Fruit fly (Drosophila melanogaster) ovary, adult (tissue): ENCODE measurements around the gene CG33514.

Experiments used
- CG17801 ChIP-seq: fragments of 200-800 bp; optimal IDR thresholded peaks from 2 replicates; lab custom pipeline; 2019; ENCODE audit warnings: missing biosample characterization, mild to moderate bottlenecking, missing genetic modification characterization, moderate library complexity; ENCODE audit not compliant: partially characterized antibody

The CG33514 gene

DNA sequence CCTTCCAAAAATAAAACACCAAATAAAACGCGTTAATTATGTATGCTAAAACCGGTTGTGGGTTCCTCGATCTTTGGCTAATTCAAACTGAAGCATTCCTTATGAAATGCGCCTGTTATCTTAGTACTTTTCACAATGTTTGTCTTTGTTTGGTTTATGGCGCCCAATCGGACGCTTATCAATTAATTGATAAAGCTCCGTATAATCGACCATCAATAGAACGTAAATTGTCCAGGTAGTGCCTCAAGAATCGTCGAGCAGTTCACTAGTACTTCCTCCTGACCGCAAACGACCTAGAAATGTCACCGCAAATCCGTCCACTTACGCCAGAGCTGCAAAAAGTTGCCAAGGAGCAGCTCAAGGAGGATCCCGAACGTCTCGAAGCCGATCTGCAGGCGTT, at the start of gene CG33514:
TSS of gene CG33514 (plus strand) at position 238 of the 400 bp plus-strand sequence.
- TF ChIP-seq CG17801 (GFP tag; lab: Kevin White, UChicago) = no peak

DNA sequence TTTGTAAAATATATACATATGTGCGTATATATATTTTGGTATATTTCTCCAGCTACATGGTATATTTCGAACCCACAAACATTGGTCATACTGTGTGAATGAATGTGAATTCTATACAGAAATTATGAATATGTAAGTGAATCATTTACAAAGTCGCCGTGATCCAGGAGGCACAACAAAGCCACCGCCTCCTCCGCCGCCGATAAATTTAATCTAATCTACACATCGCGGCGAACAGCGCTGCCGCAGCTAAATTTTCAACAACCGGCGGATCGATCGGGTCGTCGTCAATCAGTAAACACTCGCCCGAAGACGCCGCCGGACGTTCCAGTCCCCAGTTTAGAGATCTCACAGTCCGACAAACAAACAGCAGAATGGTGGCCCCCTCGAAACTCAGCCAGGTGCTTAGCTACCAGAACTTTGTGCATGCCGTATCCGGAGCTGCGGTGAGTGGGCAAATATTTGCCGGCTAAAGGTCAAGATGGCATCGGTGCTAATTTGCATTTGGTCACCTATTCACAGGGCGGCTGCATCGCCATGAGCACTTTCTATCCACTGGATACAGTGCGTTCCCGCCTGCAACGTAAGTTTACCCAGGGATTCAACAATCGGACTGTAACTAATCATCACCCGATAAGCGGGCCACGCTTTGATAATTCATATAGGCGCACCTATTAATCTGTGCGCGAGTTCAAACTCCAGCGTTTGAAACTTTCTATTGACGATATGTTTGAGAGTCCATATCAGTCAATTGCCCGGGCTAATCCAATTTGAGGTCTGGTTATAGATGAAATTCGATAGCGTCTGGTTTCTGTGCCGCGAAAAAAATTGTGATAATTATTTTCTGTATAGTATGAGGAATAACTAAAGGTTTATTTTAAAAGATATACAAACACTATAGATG, 46.3 kb upstream of the CG33514 start, which contains the start of gene PMP34:
TSS of gene PMP34 (plus strand) at position 79 of the 904 bp plus-strand sequence.
- TF ChIP-seq CG17801 (GFP tag; lab: Kevin White, UChicago) = peak; percentile 27

DNA sequence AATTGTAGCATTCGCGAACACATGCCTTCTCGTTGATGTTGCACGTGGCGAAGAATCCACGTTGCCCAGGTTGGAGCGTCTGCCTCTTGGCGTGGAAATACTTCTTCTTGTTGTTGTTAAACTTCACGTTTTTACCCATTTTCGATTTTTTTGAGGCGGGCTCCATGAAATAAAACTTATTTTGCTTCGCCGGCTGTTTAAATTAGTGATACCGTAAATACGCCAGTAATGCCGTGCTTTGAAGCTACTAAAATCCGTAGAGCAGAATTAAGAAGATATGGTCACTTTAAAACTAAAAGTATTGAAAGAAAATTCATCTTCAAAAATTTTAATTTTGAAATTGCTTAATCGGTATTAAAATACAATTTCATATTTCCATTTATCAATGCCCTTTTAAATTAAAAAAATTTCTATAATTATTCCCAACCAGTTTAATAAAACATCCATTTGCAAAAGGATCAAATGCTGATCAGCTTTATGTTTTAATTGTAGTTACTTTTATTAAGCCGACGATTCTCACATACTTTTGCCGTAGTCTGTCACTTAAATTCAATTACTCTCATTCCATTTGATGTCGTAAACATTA, 43.1 kb upstream of the CG33514 start, which contains the start of gene CG15014:
TSS of gene CG15014 (minus strand) at position 228 of the 586 bp plus-strand sequence.
- no peak for TF ChIP-seq CG17801 (GFP tag; lab: Kevin White, UChicago)

DNA sequence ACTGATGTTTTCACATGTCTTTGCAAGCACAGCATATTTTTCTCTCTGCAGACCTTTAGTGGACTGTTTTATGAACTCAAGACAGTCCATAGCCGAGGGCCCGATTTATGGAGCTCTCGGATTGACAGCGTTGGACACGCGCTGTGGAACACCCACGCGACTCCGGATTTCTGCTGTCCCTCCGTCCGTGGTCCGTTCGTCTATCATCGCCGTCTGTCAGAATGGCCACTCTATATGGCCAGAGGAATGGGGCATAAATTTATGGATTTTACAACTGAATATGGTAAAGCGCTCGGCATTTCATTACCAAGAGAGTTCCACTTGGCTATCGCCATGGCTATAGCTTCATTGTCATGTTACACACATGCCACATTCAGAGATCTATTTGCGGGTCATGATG, 37.2 kb upstream of the CG33514 start:
- TF ChIP-seq CG17801 (GFP tag; lab: Kevin White, UChicago) = no peak

- no peak for TF ChIP-seq CG17801 (GFP tag; lab: Kevin White, UChicago)
Measured at dm6 chr3L:4336588-4336987, 28.6 kb upstream of the CG33514 start.

- TF ChIP-seq CG17801 (GFP tag; lab: Kevin White, UChicago) = no peak
Measured at dm6 chr3L:4339525-4339924, 25.7 kb upstream of the CG33514 start.

DNA sequence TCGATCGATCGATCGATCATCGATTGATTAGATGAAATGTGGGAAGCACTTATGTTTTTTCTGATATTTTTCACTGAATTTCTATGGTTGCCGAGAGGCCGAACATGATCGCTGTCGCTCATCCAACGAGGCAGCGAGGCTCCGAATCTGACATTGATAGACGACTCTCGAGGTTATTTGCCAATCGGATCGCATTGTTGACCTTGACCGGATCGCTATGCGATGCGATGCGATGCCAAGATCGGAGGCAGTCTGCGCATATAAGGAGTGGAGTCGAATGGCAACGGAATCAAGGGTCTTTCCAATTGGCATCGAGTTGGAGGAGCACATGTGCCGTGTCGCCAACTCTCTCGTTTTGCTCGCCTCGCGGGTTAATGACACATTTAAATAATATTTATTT, 25.0 kb upstream of the CG33514 start:
- no peak for TF ChIP-seq CG17801 (GFP tag; lab: Kevin White, UChicago)

DNA sequence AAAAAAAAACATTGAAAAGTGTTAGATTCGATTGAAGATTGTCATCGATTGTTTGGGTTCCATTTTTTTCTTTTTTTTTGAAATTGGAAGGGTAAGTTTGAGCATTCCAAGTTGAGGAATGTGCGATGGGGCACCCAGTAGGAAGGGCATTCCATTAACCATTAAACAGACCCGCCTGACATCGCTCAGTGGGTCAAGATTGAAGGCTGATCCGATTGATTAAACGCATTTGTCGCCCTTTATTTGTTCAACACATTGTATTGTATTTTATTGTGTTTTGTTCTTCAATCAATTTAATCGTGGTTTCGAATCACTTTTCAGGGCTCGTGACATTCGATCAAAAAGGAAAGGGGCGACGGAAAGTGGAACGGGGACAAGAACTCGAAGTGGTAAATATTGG, 24.2 kb upstream of the CG33514 start:
- no peak for TF ChIP-seq CG17801 (GFP tag; lab: Kevin White, UChicago)

DNA sequence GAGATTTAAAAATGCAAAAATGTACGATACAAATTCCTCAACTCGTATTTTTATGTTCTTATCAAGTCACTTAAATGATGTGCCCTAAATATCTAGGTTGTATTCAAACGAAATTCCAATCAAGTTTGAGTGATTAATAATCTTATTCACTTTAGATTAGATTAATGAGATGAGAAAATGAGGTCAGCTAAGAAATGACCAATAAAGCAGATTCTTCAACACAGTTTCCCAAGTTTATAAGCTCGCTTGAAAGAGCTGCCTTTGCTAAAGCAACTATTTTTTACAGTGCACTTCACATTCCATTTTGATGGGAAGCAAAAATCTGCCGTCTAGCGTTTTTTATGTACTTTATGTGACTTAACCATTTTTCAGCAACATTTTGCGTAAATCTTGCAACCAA, 18.9 kb upstream of the CG33514 start:
- TF ChIP-seq CG17801 (GFP tag; lab: Kevin White, UChicago) = no peak

dm6 chr3L:4348072-4348471, 17.2 kb upstream of the CG33514 start:
- no peak for TF ChIP-seq CG17801 (GFP tag; lab: Kevin White, UChicago)

DNA sequence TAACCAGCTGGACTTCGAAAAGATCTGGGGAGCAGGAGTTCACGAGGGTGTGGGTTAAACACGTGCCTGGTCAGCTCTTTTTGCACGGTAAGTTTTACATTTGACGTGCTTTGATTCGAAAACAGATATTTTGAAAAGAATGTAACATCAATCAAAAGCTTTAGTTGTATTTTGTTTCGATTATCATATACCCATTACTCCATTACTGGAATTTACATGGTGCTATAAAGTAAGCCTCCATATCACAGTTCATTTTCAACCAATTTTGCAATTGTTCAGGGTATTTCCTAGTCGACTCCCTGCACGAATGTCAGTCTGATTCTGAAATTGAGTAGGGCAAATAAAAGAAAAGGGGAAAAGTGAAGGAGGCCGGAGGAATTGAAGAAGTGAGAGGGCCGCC, 16.4 kb upstream of the CG33514 start:
- TF ChIP-seq CG17801 (GFP tag; lab: Kevin White, UChicago) = no peak

DNA sequence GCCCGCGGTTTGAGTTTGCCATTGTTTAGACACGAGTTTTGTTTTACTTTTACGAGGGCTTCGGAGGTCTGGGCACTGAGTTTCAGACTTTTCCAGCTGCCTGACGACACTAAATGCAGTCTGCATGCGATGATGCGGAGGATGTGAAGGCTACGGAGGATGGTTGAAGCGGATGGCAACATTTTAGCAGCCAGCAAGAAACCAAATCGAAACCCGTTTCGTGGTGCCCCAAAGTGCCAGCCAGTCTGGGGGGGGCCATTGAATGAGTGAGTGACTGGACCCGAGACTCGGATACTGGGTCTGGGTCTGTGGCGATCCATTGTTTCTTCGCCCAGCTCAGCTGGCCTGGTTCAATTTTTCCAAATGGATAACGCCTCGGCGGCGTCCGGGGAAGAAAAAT, 15.9 kb upstream of the CG33514 start:
- TF ChIP-seq CG17801 (GFP tag; lab: Kevin White, UChicago) = no peak

DNA sequence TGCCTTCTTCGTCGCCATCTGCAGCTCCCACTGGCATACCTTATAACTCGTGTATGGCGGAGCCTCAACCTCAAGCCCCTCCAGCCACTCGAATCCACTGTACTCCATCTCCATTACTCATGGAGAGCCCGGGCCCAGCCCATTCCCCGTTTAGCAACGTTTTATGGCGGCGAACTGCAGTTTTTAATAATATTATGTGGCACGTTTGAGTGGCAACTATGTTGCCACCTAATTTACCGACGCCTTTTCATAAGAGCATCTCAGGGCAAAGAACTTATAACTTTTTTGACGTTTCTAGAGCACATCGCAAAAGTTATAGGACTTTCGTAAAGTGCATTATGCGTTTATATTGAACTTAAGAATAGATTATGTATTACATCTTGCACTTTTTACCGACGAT, 13.2 kb upstream of the CG33514 start:
- TF ChIP-seq CG17801 (GFP tag; lab: Kevin White, UChicago) = no peak

DNA sequence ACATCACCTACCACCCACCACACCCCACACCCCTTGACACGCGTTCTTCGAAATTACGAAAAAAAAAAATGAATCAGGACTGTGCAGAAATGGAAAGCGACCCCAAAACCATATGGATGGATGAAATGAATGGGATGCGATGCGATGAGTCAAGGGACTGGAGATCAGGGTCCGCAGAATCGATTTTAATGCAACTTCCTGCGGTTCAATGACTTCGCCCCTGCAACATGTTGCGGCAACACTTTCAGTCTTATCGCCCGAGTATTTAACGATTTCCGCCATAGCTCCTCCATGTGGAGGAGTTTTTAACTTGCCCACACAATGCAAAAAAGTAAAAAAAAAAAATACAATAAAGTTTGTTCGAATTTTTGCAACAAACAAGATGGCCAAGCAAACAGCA, 12.6 kb upstream of the CG33514 start:
- TF ChIP-seq CG17801 (GFP tag; lab: Kevin White, UChicago) = no peak

DNA sequence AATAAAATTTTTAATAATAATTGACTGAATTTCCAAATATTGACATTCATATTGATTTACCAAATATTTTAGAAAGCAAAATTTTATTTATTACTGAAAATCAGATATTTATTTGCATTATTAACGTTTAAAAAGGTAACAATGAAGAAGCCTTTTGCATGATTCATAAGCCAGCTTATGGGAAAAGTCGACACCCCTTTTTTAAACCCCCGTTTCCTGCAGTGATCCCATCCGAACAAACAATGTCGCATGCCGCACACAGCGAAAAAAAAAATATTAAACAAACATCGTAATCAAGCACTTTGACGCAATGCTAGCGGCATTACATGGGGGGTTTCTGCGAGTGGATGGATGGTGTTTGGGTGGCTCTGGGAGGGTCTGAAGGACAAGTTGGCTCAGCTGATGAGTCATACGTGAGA, 11.6 kb upstream of the CG33514 start:
- TF ChIP-seq CG17801 (GFP tag; lab: Kevin White, UChicago) = no peak
